Worm (Caenorhabditis elegans) whole organism, young adult: ENCODE data around the gene Y58A7A.4.

Source experiments
- C06A6.2 ChIP-seq: fragments of 200-800 bp; sonication (Bioruptor generic); conservative IDR thresholded peaks from 2 replicates; pipeline ENCODE4 v1.3.6; 2022; ENCODE audit warnings: missing genetic modification characterization, missing compliant biosample characterization
- ZK185.1 ChIP-seq: sonication (generic microtip); optimal IDR thresholded peaks from 2 replicates; lab custom pipeline; 2016; ENCODE audit warnings: mild to moderate bottlenecking, missing genetic modification characterization, missing compliant biosample characterization; ENCODE audit not compliant: poor library complexity, severe bottlenecking
- athp-1 ChIP-seq: sonication (generic microtip); optimal IDR thresholded peaks from 2 replicates; lab custom pipeline; 2017; ENCODE audit warnings: mild to moderate bottlenecking, missing genetic modification characterization, missing compliant biosample characterization
- attf-3 ChIP-seq: fragments of 200-800 bp; sonication (Bioruptor generic); conservative IDR thresholded peaks from 2 replicates; pipeline ENCODE4 v1.3.6; 2022; ENCODE audit warnings: missing genetic modification reagents, missing genetic modification characterization, missing compliant biosample characterization
- ekl-4 ChIP-seq: fragments of 200-800 bp; sonication (Bioruptor generic); IDR thresholded peaks from 2 replicates; pipeline ENCODE4 v1.3.6; 2022; ENCODE audit warnings: missing genetic modification reagents, missing genetic modification characterization, missing compliant biosample characterization
- hmg-20 ChIP-seq: fragments of 200-800 bp; sonication (Bioruptor generic); IDR thresholded peaks from 2 replicates; pipeline ENCODE4 v1.3.6; 2022; ENCODE audit warnings: missing genetic modification reagents, missing genetic modification characterization, missing compliant biosample characterization
- let-526 ChIP-seq: fragments of 200-800 bp; sonication (Bioruptor generic); IDR thresholded peaks from 2 replicates; pipeline ENCODE4 v1.3.6; 2022; ENCODE audit warnings: missing genetic modification reagents, missing genetic modification characterization, missing compliant biosample characterization
- snpc-4 ChIP-seq, 5 experiments: fragments of 150-350 bp in 1 of 5; sonication (generic microtip) in 4 of 5; optimal IDR thresholded peaks; 2 replicates each; lab custom pipeline; 2014 to 2018; ENCODE audit warnings: missing genetic modification characterization in 5 of 5, missing biosample characterization in 3 of 5, antibody characterized with exemption in 2 of 5, mild to moderate bottlenecking in 2 of 5, missing compliant biosample characterization in 2 of 5, missing genotype in 2 of 5, moderate library complexity in 2 of 5, missing genetic modification reagents in 1 of 5
- tlf-1 ChIP-seq: fragments of 200-800 bp; sonication (Bioruptor generic); optimal IDR thresholded peaks from 2 replicates; lab custom pipeline; 2018; ENCODE audit warnings: mild to moderate bottlenecking, missing genetic modification characterization, missing compliant biosample characterization
- unc-62 ChIP-seq: fragments of 150-350 bp; optimal IDR thresholded peaks from 2 replicates; lab custom pipeline; 2014; ENCODE audit warnings: missing biosample characterization, missing genetic modification reagents, missing genetic modification characterization

DNA sequence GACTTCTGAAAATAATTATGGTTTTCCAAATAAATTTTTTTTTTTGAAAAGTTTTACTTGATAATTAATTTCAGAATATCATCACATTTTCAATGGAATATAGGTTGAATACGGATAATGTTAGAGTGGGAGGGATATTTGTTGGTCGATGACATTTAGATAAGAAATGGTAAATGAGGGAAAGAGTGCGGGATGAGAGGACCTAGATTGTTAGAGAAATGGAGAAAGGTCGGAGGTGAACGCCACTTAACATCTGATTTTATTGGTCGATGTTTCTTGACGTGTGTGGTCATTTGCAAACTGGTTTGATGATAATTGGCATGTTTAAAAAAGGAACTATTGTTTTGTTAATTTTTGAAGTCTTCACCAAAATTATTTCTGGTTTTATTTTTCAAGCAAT, 46.4 kb downstream of the Y58A7A.4 start:
- no peak for TF ChIP-seq attf-3 (GFP tag; lab: Robert Waterston, UW)
- no peak for TF ChIP-seq athp-1 (tag; lab: Kevin White, UChicago)
- TF ChIP-seq tlf-1 (GFP tag; lab: Kevin White, UChicago) = no peak
- TF ChIP-seq unc-62 (GFP tag; lab: Kevin White, UChicago) = no peak
- TF ChIP-seq C06A6.2 (GFP tag; lab: Robert Waterston, UW) = no peak
- no peak for TF ChIP-seq ekl-4 (GFP tag; lab: Robert Waterston, UW)
- no peak for TF ChIP-seq hmg-20 (GFP tag; lab: Robert Waterston, UW)
- no peak for TF ChIP-seq let-526
- TF ChIP-seq ZK185.1 = no peak
- no peak for TF ChIP-seq snpc-4 (GFP tag; optimal IDR thresholded peaks at IDR 0.05; lab: Kevin White, UChicago)
- TF ChIP-seq snpc-4 (tag; optimal IDR thresholded peaks at IDR 0.05; lab: Kevin White, UChicago) = no peak
